Fruit fly (Drosophila melanogaster): ENCODE measurements around the gene Acbp4.

Acbp4 gene

dm6 chr3L:7128214-7129008 is at the start of gene Acbp4, which contains the start of gene Acbp6:
TSS of gene Acbp4 (minus strand) at chr3L:7128264.
TSS of gene Acbp6 (plus strand) at chr3L:7128903.
- no peak for TF ChIP-seq rn (GFP tag; IDR thresholded peaks at IDR 0.05)
- TF ChIP-seq CG8301 (tag; optimal IDR thresholded peaks at IDR 0.05), result no peak
- no peak for TF ChIP-seq CG12605 (GFP tag; IDR thresholded peaks at IDR 0.05)
- TF ChIP-seq fd96Ca (GFP tag; IDR thresholded peaks at IDR 0.05), result no peak
- no peak for TF ChIP-seq CG10348 (GFP tag; IDR thresholded peaks at IDR 0.05)
- no peak for TF ChIP-seq CG34367 (tag; optimal IDR thresholded peaks at IDR 0.05)
- no peak for TF ChIP-seq CG4496 (GFP tag; IDR thresholded peaks at IDR 0.05)

dm6 chr3L:7161924-7162323 is 33.9 kb upstream of the Acbp4 start:
- TF ChIP-seq CG8159 (tag; optimal IDR thresholded peaks at IDR 0.05), result no peak
- TF ChIP-seq CG4496 (GFP tag; IDR thresholded peaks at IDR 0.05), result no peak

DNA sequence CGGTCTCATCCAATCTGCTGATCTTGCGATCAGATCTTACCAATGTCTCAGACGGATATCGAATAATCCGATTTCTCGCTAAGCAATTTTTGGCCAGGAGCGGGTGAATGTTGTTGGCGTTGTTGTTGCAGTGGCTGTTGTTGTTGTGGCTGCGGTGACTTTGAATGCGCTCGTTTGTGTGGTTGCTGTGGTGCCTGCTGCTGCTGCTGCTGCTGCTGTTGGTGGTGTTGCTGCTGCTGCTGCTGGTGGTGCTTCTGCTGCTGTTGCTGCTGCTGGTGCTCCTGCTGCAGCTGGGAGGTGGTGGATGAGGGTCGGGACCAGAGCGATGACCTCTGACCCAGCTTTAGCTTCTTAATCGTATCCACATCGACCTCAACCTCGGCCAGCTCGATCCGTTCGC is 33.2 kb upstream of the Acbp4 start:
- no peak for TF ChIP-seq Pif1B (GFP tag; optimal IDR thresholded peaks at IDR 0.05)
- TF ChIP-seq CG34367 (tag; optimal IDR thresholded peaks at IDR 0.05), result no peak
- no peak for TF ChIP-seq CG13204 (GFP tag; optimal IDR thresholded peaks at IDR 0.05)
- TF ChIP-seq CG9948 (tag; optimal IDR thresholded peaks at IDR 0.05), result no peak
- TF ChIP-seq CG4496 (GFP tag; IDR thresholded peaks at IDR 0.05), result no peak
- no peak for TF ChIP-seq CG15710 (tag; optimal IDR thresholded peaks at IDR 0.05)
- TF ChIP-seq fd96Ca (GFP tag; IDR thresholded peaks at IDR 0.05), result no peak
- TF ChIP-seq gl (tag; optimal IDR thresholded peaks at IDR 0.05), result no peak
- TF ChIP-seq CG8159 (tag; optimal IDR thresholded peaks at IDR 0.05), result no peak
- no peak for TF ChIP-seq CG12605 (GFP tag; IDR thresholded peaks at IDR 0.05)
- no peak for TF ChIP-seq CG17806 (tag; optimal IDR thresholded peaks at IDR 0.05)
- TF ChIP-seq Ets98B (GFP tag; IDR thresholded peaks at IDR 0.05), result no peak
- TF ChIP-seq CG32121 (GFP tag; IDR thresholded peaks at IDR 0.05), result no peak

DNA sequence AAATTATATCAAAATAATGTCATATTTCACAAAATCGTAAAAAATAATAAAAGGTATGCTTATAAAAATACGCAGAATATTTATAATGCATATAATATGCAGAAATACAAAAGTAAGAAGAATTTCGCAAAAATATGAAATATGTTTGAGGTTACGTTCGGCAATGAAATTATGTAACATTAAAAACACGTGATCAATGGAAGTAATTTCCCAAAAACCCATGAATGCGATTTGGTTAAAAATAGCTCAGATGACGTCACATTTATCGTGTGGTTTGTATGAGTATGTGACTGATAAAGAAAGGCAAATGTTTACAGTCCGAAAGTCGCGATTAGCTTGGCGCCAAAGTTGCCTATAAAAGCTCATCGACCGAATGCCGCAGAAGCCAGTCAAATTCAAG is 29.6 kb upstream of the Acbp4 start, which contains the start of gene CG8620:
Gene CG8620, plus strand, starts transcription at position 387 of the 400 bp plus-strand sequence.
- TF ChIP-seq CG8301 (tag; optimal IDR thresholded peaks at IDR 0.05), result no peak
- TF ChIP-seq Pif1B (GFP tag; optimal IDR thresholded peaks at IDR 0.05), result no peak
- no peak for TF ChIP-seq CG9948 (tag; optimal IDR thresholded peaks at IDR 0.05)
- no peak for TF ChIP-seq CG4496 (GFP tag; IDR thresholded peaks at IDR 0.05)
- no peak for TF ChIP-seq CG14655 (GFP tag; optimal IDR thresholded peaks at IDR 0.05)
- no peak for TF ChIP-seq CG15710 (tag; optimal IDR thresholded peaks at IDR 0.05)
- TF ChIP-seq EcR (GFP tag; optimal IDR thresholded peaks at IDR 0.05), result no peak
- no peak for TF ChIP-seq CG32121 (GFP tag; IDR thresholded peaks at IDR 0.05)
- no peak for TF ChIP-seq D1 (tag; optimal IDR thresholded peaks at IDR 0.05)
- TF ChIP-seq CG13204 (GFP tag; optimal IDR thresholded peaks at IDR 0.05), result no peak
- TF ChIP-seq CG34367 (tag; optimal IDR thresholded peaks at IDR 0.05), result no peak

dm6 chr3L:7156890-7157289 is 28.8 kb upstream of the Acbp4 start, which contains the start of gene corn:
TSS of gene corn (minus strand) at chr3L:7157073.
- TF ChIP-seq CG34367 (tag; optimal IDR thresholded peaks at IDR 0.05) (no peak), Pif1A (GFP tag; optimal IDR thresholded peaks at IDR 0.05) (peak; percentile 20), Ets98B (GFP tag; IDR thresholded peaks at IDR 0.05) (no peak; the same call in 1 of the 2 replicates), CG4496 (GFP tag; IDR thresholded peaks at IDR 0.05) (peak; percentile 31; the same call in 1 of the 3 replicates), Pif1B (GFP tag; optimal IDR thresholded peaks at IDR 0.05) (peak; percentile 41), CG8159 (tag; optimal IDR thresholded peaks at IDR 0.05) (no peak), CG8301 (tag; optimal IDR thresholded peaks at IDR 0.05) (no peak), CG32121 (GFP tag; IDR thresholded peaks at IDR 0.05) (no peak), CG15710 (tag; optimal IDR thresholded peaks at IDR 0.05) (no peak), CG9948 (tag; optimal IDR thresholded peaks at IDR 0.05) (no peak), CG13204 (GFP tag; optimal IDR thresholded peaks at IDR 0.05) (no peak), CG10348 (GFP tag; IDR thresholded peaks at IDR 0.05) (no peak)

dm6 chr3L:7156239-7156638 is 28.2 kb upstream of the Acbp4 start:
- no peak for TF ChIP-seq CG4496 (GFP tag; IDR thresholded peaks at IDR 0.05)

DNA sequence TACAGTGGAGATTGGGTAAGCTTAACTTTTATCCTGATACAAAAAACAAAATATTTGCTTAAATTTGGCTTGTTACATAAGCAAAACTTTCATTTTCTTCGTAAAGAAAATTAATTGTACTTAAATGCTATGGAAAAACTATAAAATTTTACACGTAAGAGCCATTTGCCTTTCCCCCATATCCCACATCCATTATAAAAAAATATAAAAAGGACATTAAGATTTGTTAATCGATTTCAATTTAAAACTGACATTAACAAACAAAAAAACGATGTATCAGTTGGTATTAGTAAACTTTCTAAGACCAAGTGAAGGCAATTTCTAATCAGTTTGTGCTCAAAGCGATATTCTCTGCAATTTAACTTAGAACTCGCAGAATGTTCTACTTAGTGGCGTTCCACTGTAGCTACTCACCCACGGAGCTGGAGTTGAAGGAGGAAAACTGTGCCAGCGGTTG is 27.5 kb upstream of the Acbp4 start:
- TF ChIP-seq gl (tag; optimal IDR thresholded peaks at IDR 0.05) (no peak), CG34367 (tag; optimal IDR thresholded peaks at IDR 0.05) (peak; percentile 19), Pif1A (GFP tag; optimal IDR thresholded peaks at IDR 0.05) (peak; percentile 69), CG13204 (GFP tag; optimal IDR thresholded peaks at IDR 0.05) (peak; percentile 26), CG4496 (GFP tag; IDR thresholded peaks at IDR 0.05) (peak; percentile 50), CG15710 (tag; optimal IDR thresholded peaks at IDR 0.05) (peak; percentile 61), rn (GFP tag; IDR thresholded peaks at IDR 0.05) (no peak), CG10348 (GFP tag; IDR thresholded peaks at IDR 0.05) (no peak), fd96Ca (GFP tag; IDR thresholded peaks at IDR 0.05) (no peak; the same call in 1 of the 3 replicates), Snoo (tag; optimal IDR thresholded peaks at IDR 0.05) (peak; percentile 54), EcR (GFP tag; optimal IDR thresholded peaks at IDR 0.05) (no peak), CG12605 (GFP tag; IDR thresholded peaks at IDR 0.05) (no peak), CG32121 (GFP tag; IDR thresholded peaks at IDR 0.05) (no peak; the same call in 1 of the 2 replicates), D1 (tag; optimal IDR thresholded peaks at IDR 0.05) (no peak), CG17806 (tag; optimal IDR thresholded peaks at IDR 0.05) (peak; percentile 47), Ets98B (GFP tag; IDR thresholded peaks at IDR 0.05) (peak; percentile 21), CG8159 (tag; optimal IDR thresholded peaks at IDR 0.05) (peak; percentile 67), Pif1B (GFP tag; optimal IDR thresholded peaks at IDR 0.05) (peak; percentile 63), CG14655 (GFP tag; optimal IDR thresholded peaks at IDR 0.05) (peak; percentile 75), CG9948 (tag; optimal IDR thresholded peaks at IDR 0.05) (peak; percentile 65), CG8301 (tag; optimal IDR thresholded peaks at IDR 0.05) (peak; percentile 65)
